Worm (Caenorhabditis elegans) whole organism, mixed stage, embryonic: Measurements from ENCODE around the gene C53D6.8.

ENCODE experiments used
- bed-3 ChIP-seq: fragments of 200-800 bp; sonication (Bioruptor generic); optimal IDR thresholded peaks from 3 replicates; lab custom pipeline; 2018; ENCODE audit warnings: mild to moderate bottlenecking, missing genetic modification characterization, moderate library complexity, missing compliant biosample characterization
- blmp-1 ChIP-seq: fragments of 150-350 bp; optimal IDR thresholded peaks from 2 replicates; lab custom pipeline; 2014; ENCODE audit warnings: missing biosample characterization, missing genetic modification characterization
- ceh-39 ChIP-seq: fragments of 150-350 bp; optimal IDR thresholded peaks from 2 replicates; lab custom pipeline; 2014; ENCODE audit warnings: missing biosample characterization, missing genetic modification characterization
- ceh-43 ChIP-seq: fragments of 200-800 bp; sonication (Bioruptor generic); optimal IDR thresholded peaks from 2 replicates; lab custom pipeline; 2018; ENCODE audit warnings: mild to moderate bottlenecking, missing genetic modification characterization, moderate library complexity, missing compliant biosample characterization
- ceh-83 ChIP-seq: fragments of 200-800 bp; sonication (Bioruptor generic); optimal IDR thresholded peaks from 2 replicates; lab custom pipeline; 2018; ENCODE audit warnings: mild to moderate bottlenecking, missing genetic modification characterization, missing compliant biosample characterization
- ces-1 ChIP-seq: fragments of 150-350 bp; optimal IDR thresholded peaks from 2 replicates; lab custom pipeline; 2014; ENCODE audit warnings: missing biosample characterization, missing genetic modification reagents, missing genetic modification characterization
- cnd-1 ChIP-seq: fragments of 200-800 bp; sonication (Bioruptor generic); optimal IDR thresholded peaks from 2 replicates; lab custom pipeline; 2018; ENCODE audit warnings: mild to moderate bottlenecking, missing genetic modification characterization, missing compliant biosample characterization
- drap-1 ChIP-seq: fragments of 200-800 bp; sonication (Bioruptor generic); optimal IDR thresholded peaks from 3 replicates; lab custom pipeline; 2018; ENCODE audit warnings: mild to moderate bottlenecking, missing genetic modification characterization, missing compliant biosample characterization
- elt-1 ChIP-seq: sonication (generic microtip); optimal IDR thresholded peaks from 2 replicates; lab custom pipeline; 2017; ENCODE audit warnings: missing genetic modification characterization, mild to moderate bottlenecking, missing compliant biosample characterization, antibody characterized with exemption, moderate library complexity, borderline replicate concordance; ENCODE audit not compliant: insufficient read depth
- elt-3 ChIP-seq: fragments of 150-350 bp; optimal IDR thresholded peaks from 2 replicates; lab custom pipeline; 2014; ENCODE audit warnings: missing biosample characterization, missing genetic modification characterization
- flh-1 ChIP-seq: fragments of 200-800 bp; sonication (Bioruptor generic); optimal IDR thresholded peaks from 2 replicates; lab custom pipeline; 2018; ENCODE audit warnings: mild to moderate bottlenecking, missing genetic modification characterization, moderate library complexity, missing compliant biosample characterization
- ham-2 ChIP-seq: fragments of 200-800 bp; sonication (Bioruptor generic); optimal IDR thresholded peaks from 2 replicates; lab custom pipeline; 2018; ENCODE audit warnings: mild to moderate bottlenecking, missing genetic modification characterization, missing compliant biosample characterization
- hlh-1 ChIP-seq: fragments of 150-350 bp; optimal IDR thresholded peaks from 2 replicates; lab custom pipeline; 2014; ENCODE audit warnings: missing biosample characterization, missing genetic modification reagents, missing genetic modification characterization
- lin-13 ChIP-seq: fragments of 150-350 bp; optimal IDR thresholded peaks from 2 replicates; lab custom pipeline; 2014; ENCODE audit warnings: missing biosample characterization, missing genetic modification characterization
- mab-5 ChIP-seq: fragments of 150-350 bp; optimal IDR thresholded peaks from 2 replicates; lab custom pipeline; 2014; ENCODE audit warnings: missing biosample characterization, missing genetic modification characterization
- mep-1 ChIP-seq: fragments of 150-350 bp; optimal IDR thresholded peaks from 2 replicates; lab custom pipeline; 2017; ENCODE audit warnings: missing biosample characterization, missing genetic modification reagents, missing genetic modification characterization, inconsistent platforms
- mls-2 ChIP-seq: sonication (generic microtip); optimal IDR thresholded peaks from 2 replicates; lab custom pipeline; 2016; ENCODE audit warnings: mild to moderate bottlenecking, missing genetic modification characterization, moderate library complexity, missing compliant biosample characterization
- nhr-12 ChIP-seq: fragments of 150-350 bp; optimal IDR thresholded peaks from 2 replicates; lab custom pipeline; 2014; ENCODE audit warnings: missing biosample characterization, missing genetic modification characterization
- nhr-2 ChIP-seq: fragments of 150-350 bp; optimal IDR thresholded peaks from 2 replicates; lab custom pipeline; 2014; ENCODE audit warnings: missing biosample characterization, missing genetic modification characterization
- nhr-237 ChIP-seq: fragments of 150-350 bp; optimal IDR thresholded peaks from 2 replicates; lab custom pipeline; 2014; ENCODE audit warnings: missing biosample characterization, missing genetic modification characterization
- nhr-28 ChIP-seq: fragments of 150-350 bp; optimal IDR thresholded peaks from 2 replicates; lab custom pipeline; 2014; ENCODE audit warnings: missing biosample characterization, missing genetic modification characterization
- nhr-76 ChIP-seq: sonication (generic microtip); optimal IDR thresholded peaks from 2 replicates; lab custom pipeline; 2017; ENCODE audit warnings: missing biosample characterization, missing genetic modification characterization
- pha-4 ChIP-seq: fragments of 150-350 bp; optimal IDR thresholded peaks from 2 replicates; lab custom pipeline; 2018; ENCODE audit warnings: missing biosample characterization, missing genetic modification reagents, missing genetic modification characterization
- sem-2 ChIP-seq: fragments of 200-800 bp; sonication (Bioruptor generic); optimal IDR thresholded peaks from 2 replicates; lab custom pipeline; 2018; ENCODE audit warnings: mild to moderate bottlenecking, missing genetic modification characterization, missing compliant biosample characterization
- snpc-4 ChIP-seq: fragments of 150-350 bp; optimal IDR thresholded peaks from 2 replicates; lab custom pipeline; 2014; ENCODE audit warnings: missing biosample characterization, missing genetic modification characterization
- sptf-1 ChIP-seq: sonication (generic microtip); optimal IDR thresholded peaks from 2 replicates; lab custom pipeline; 2017; ENCODE audit warnings: mild to moderate bottlenecking, missing genetic modification characterization, moderate library complexity, missing compliant biosample characterization
- tbx-8 ChIP-seq: fragments of 200-800 bp; sonication (Bioruptor generic); optimal IDR thresholded peaks from 2 replicates; lab custom pipeline; 2018; ENCODE audit warnings: mild to moderate bottlenecking, missing genetic modification characterization, moderate library complexity, missing compliant biosample characterization
- unc-120 ChIP-seq: sonication (generic microtip); optimal IDR thresholded peaks from 2 replicates; lab custom pipeline; 2017; ENCODE audit warnings: missing genetic modification characterization, missing compliant biosample characterization; ENCODE audit not compliant: poor library complexity, severe bottlenecking
- unc-39 ChIP-seq: fragments of 150-350 bp; optimal IDR thresholded peaks from 2 replicates; lab custom pipeline; 2014; ENCODE audit warnings: missing biosample characterization, missing genetic modification characterization
- unc-62 ChIP-seq: fragments of 150-350 bp; optimal IDR thresholded peaks from 2 replicates; lab custom pipeline; 2014; ENCODE audit warnings: missing biosample characterization, missing genetic modification reagents, missing genetic modification characterization
- zip-8 ChIP-seq: fragments of 150-350 bp; optimal IDR thresholded peaks from 2 replicates; lab custom pipeline; 2014; ENCODE audit warnings: missing biosample characterization, missing genetic modification characterization
- ztf-11 ChIP-seq: fragments of 150-350 bp; optimal IDR thresholded peaks from 2 replicates; lab custom pipeline; 2014; ENCODE audit warnings: missing biosample characterization, missing genetic modification characterization

Gene C53D6.8

ce11 chrIV:9005310-9005709 lies 2.8 kb upstream of the C53D6.8 start, which contains the start of gene unc-129:
Gene unc-129, minus strand, starts transcription at chrIV:9005410.
- TF ChIP-seq unc-120 (tag; lab: Kevin White, UChicago) (no peak), lin-13 (tag; lab: Kevin White, UChicago) (no peak), ceh-43 (GFP tag; lab: Kevin White, UChicago) (no peak), bed-3 (GFP tag; lab: Kevin White, UChicago) (no peak), nhr-12 (no peak), elt-3 (tag; lab: Kevin White, UChicago) (no peak), nhr-237 (tag; lab: Kevin White, UChicago) (no peak), ces-1 (no peak), sptf-1 (tag; lab: Kevin White, UChicago) (no peak), drap-1 (GFP tag; lab: Kevin White, UChicago) (no peak), hlh-1 (tag; lab: Kevin White, UChicago) (no peak), ceh-39 (tag; lab: Kevin White, UChicago) (no peak), elt-1 (no peak)

DNA sequence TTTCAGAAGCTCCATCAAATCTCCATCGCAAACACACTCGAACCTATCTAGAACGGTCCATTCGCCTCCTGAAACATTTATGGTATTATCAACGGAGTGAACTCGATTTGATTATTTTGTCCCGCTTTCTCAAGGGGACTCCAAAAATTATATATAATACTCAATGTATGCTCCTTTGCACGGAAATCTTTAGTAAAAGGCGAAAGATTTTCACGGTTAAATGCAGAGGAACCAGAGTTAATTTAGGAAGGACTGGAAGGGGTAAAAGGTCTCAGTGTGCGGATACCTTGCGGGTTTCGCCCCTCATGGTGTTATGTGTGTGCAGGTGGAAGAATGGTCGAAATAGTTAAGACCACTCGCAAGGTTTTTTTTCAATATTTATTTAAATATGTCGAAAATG lies 1.4 kb downstream of the C53D6.8 start:
- TF ChIP-seq unc-39 (tag; lab: Kevin White, UChicago) (no peak), ztf-11 (tag; lab: Kevin White, UChicago) (no peak), unc-62 (no peak), blmp-1 (tag; lab: Kevin White, UChicago) (no peak), ham-2 (GFP tag; lab: Kevin White, UChicago) (no peak), tbx-8 (GFP tag; lab: Kevin White, UChicago) (no peak), pha-4 (tag; lab: Kevin White, UChicago) (no peak), flh-1 (GFP tag; lab: Kevin White, UChicago) (no peak), zip-8 (tag; lab: Kevin White, UChicago) (no peak), snpc-4 (tag; lab: Kevin White, UChicago) (no peak), hlh-1 (tag; lab: Kevin White, UChicago) (no peak), nhr-2 (no peak), ceh-39 (tag; lab: Kevin White, UChicago) (no peak)
- TF ChIP-seq, all 35 proteins: peak for 0

DNA sequence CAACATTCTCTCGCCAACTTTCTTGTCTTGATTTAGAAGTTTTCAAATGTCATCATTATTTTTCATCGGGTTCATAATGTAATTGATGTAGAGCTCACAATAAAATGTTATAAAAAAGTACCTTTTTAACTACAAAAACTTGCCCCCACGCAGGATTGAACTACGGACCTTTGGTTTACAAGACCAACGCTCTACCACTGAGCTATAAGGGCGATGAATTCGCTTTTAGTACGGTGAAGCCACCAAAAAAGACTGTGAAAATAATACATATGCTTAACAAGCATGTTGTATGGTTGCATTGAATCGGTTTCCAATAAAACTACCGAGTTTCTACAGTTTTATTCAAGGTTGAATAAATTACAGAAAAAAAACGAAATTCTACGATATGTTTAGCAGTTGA lies 1.9 kb downstream of the C53D6.8 start:
- TF ChIP-seq nhr-28 (tag; lab: Kevin White, UChicago) (no peak), cnd-1 (tag; lab: Kevin White, UChicago) (no peak), ces-1 (no peak), mls-2 (tag; lab: Kevin White, UChicago) (no peak), nhr-237 (tag; lab: Kevin White, UChicago) (no peak), lin-13 (tag; lab: Kevin White, UChicago) (no peak), sem-2 (GFP tag; lab: Kevin White, UChicago) (no peak), blmp-1 (tag; lab: Kevin White, UChicago) (no peak), ztf-11 (tag; lab: Kevin White, UChicago) (no peak), elt-3 (tag; lab: Kevin White, UChicago) (no peak), ham-2 (GFP tag; lab: Kevin White, UChicago) (no peak), unc-62 (no peak), ceh-83 (GFP tag; lab: Kevin White, UChicago) (no peak)

ce11 chrIV:8994487-8994886 lies 8.0 kb downstream of the C53D6.8 start:
- no peak for TF ChIP-seq ceh-39 (tag; lab: Kevin White, UChicago)
- no peak for TF ChIP-seq snpc-4 (tag; lab: Kevin White, UChicago)
- no peak for TF ChIP-seq nhr-76
- TF ChIP-seq mep-1 (tag; lab: Kevin White, UChicago) = no peak
- TF ChIP-seq lin-13 (tag; lab: Kevin White, UChicago) = no peak
- TF ChIP-seq ceh-43 (GFP tag; lab: Kevin White, UChicago) = no peak
- TF ChIP-seq mab-5 = no peak
- TF ChIP-seq, all 35 proteins: peak for 0

DNA sequence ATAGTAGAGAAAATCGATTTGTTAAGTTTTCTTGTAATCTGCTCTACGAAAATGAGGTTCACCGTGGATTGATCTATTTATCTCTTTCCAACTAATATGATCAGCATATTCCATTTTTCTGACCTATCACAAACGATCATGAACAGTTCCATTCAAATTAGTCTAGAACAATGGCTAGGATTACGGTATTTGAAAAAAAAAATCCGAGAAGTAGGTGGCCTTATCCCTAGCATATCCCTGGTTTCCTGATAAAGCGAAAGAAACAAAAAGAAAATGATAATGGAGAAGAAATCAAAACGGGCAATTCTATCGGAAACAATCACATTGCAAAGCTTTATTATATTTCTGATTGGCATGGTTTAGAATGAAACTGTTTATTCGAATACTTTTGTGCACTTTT lies 9.8 kb downstream of the C53D6.8 start, which contains the start of gene mltn-12:
TSS of gene mltn-12 (plus strand) at position 301 of the 400 bp plus-strand sequence.
- TF ChIP-seq elt-1 (no peak), bed-3 (GFP tag; lab: Kevin White, UChicago) (no peak), sem-2 (GFP tag; lab: Kevin White, UChicago) (no peak), nhr-12 (no peak), nhr-76 (no peak), nhr-28 (tag; lab: Kevin White, UChicago) (no peak), ceh-43 (GFP tag; lab: Kevin White, UChicago) (no peak), unc-120 (tag; lab: Kevin White, UChicago) (no peak), mab-5 (no peak), lin-13 (tag; lab: Kevin White, UChicago) (no peak), zip-8 (tag; lab: Kevin White, UChicago) (no peak), ham-2 (GFP tag; lab: Kevin White, UChicago) (no peak), ceh-39 (tag; lab: Kevin White, UChicago) (no peak), snpc-4 (tag; lab: Kevin White, UChicago) (no peak), tbx-8 (GFP tag; lab: Kevin White, UChicago) (no peak)
- TF ChIP-seq, all 35 proteins: peak for 0
